Fruit fly (Drosophila melanogaster): ENCODE measurements around the gene CG34133.

CG34133 gene

dm6 chr3R:29876733-29877193 lies 7.6 kb downstream of the CG34133 start, which contains the start of gene CG31038:
CG31038 (plus strand) TSS chr3R:29877059.
- TF ChIP-seq CG8119 (GFP tag; IDR thresholded peaks at IDR 0.05) = peak; percentile 56; the same call in 1 of the 3 replicates
- peak; percentile 51 for TF ChIP-seq CG10669 (GFP tag; optimal IDR thresholded peaks at IDR 0.05)
- peak; percentile 30 for TF ChIP-seq CG34406 (GFP tag; optimal IDR thresholded peaks at IDR 0.05)
- TF ChIP-seq esn (GFP tag; optimal IDR thresholded peaks at IDR 0.05) = peak; percentile 68
- peak; percentile 36 for TF ChIP-seq CG10631 (GFP tag; optimal IDR thresholded peaks at IDR 0.05)
- TF ChIP-seq Ets96B (tag; optimal IDR thresholded peaks at IDR 0.05) = peak; percentile 43
- no peak for TF ChIP-seq dac (GFP tag; optimal IDR thresholded peaks at IDR 0.05)
- TF ChIP-seq Hr4 (GFP tag; optimal IDR thresholded peaks at IDR 0.05) = peak; percentile 63
- peak; percentile 39 for TF ChIP-seq CG16779 (tag; optimal IDR thresholded peaks at IDR 0.05)
- no peak for TF ChIP-seq fd85E (GFP tag; optimal IDR thresholded peaks at IDR 0.05)
- no peak for TF ChIP-seq Eip93F (GFP tag; optimal IDR thresholded peaks at IDR 0.05)
- peak; percentile 51 for TF ChIP-seq CG8632 (GFP tag; optimal IDR thresholded peaks at IDR 0.05)
- TF ChIP-seq acj6 (GFP tag; optimal IDR thresholded peaks at IDR 0.05) = peak; percentile 39
- peak; percentile 28 for TF ChIP-seq spab (GFP tag; optimal IDR thresholded peaks at IDR 0.05)
- peak; percentile 22 for TF ChIP-seq CG3032 (tag; optimal IDR thresholded peaks at IDR 0.05)
- peak; percentile 55 for TF ChIP-seq CG6808 (GFP tag; optimal IDR thresholded peaks at IDR 0.05)
- TF ChIP-seq salr (GFP tag; optimal IDR thresholded peaks at IDR 0.05) = peak in 1 of 2 experiments; percentile 56
- TF ChIP-seq achi (GFP tag; optimal IDR thresholded peaks at IDR 0.05) = peak; percentile 39
- no peak for TF ChIP-seq CG11762 (GFP tag; optimal IDR thresholded peaks at IDR 0.05; ENCODE audit: insufficient read depth)
- peak; percentile 63 for TF ChIP-seq CG32006 (GFP tag; optimal IDR thresholded peaks at IDR 0.05)
- TF ChIP-seq fd59A (GFP tag; optimal IDR thresholded peaks at IDR 0.05) = peak; percentile 33
- TF ChIP-seq OdsH (GFP tag; optimal IDR thresholded peaks at IDR 0.05) = peak; percentile 54
- TF ChIP-seq CG6163 (GFP tag; IDR thresholded peaks at IDR 0.05) = peak; percentile 69
- peak; percentile 32 for TF ChIP-seq Sox14 (GFP tag; optimal IDR thresholded peaks at IDR 0.05)
- peak; percentile 93 for TF ChIP-seq Eip78C (GFP tag)
- TF ChIP-seq CG4318 (GFP tag; optimal IDR thresholded peaks at IDR 0.05) = no peak
- peak; percentile 48 for TF ChIP-seq vri (GFP tag; optimal IDR thresholded peaks at IDR 0.05)
- TF ChIP-seq Blimp-1 (GFP tag; optimal IDR thresholded peaks at IDR 0.05) = peak; percentile 18
- TF ChIP-seq pdm3 (GFP tag; optimal IDR thresholded peaks at IDR 0.05) = peak; percentile 63
- peak; percentile 61 for TF ChIP-seq Eip75B (GFP tag; optimal IDR thresholded peaks at IDR 0.05)
- no peak for TF ChIP-seq CG11294 (GFP tag; IDR thresholded peaks at IDR 0.05)
- TF ChIP-seq Met (GFP tag; optimal IDR thresholded peaks at IDR 0.05) = peak; percentile 69
- peak; percentile 63 to 79 for TF ChIP-seq ss (GFP tag; optimal IDR thresholded peaks at IDR 0.05)
- TF ChIP-seq CG6792 (GFP tag; optimal IDR thresholded peaks at IDR 0.05) = no peak
- peak; percentile 40 for TF ChIP-seq CG1621 (tag; optimal IDR thresholded peaks at IDR 0.05)
- no peak for TF ChIP-seq Ets21C (GFP tag; optimal IDR thresholded peaks at IDR 0.05)
- peak; percentile 39 for TF ChIP-seq lz (GFP tag; optimal IDR thresholded peaks at IDR 0.05)
- peak; percentile 63; the same call in 1 of the 2 replicates for TF ChIP-seq CG15336 (GFP tag; IDR thresholded peaks at IDR 0.05)
- peak; percentile 25 for TF ChIP-seq CG6854 (GFP tag; optimal IDR thresholded peaks at IDR 0.05)
- TF ChIP-seq Sox15 (GFP tag; optimal IDR thresholded peaks at IDR 0.05) = no peak
- peak; percentile 95 for TF ChIP-seq dsx (GFP tag; optimal IDR thresholded peaks at IDR 0.05; ENCODE audit: poor library complexity, severe bottlenecking)
- TF ChIP-seq CG11902 (GFP tag; optimal IDR thresholded peaks at IDR 0.05) = no peak
- TF ChIP-seq Smox (GFP tag; optimal IDR thresholded peaks at IDR 0.05) = peak; percentile 66
- TF ChIP-seq Gug (GFP tag; IDR thresholded peaks at IDR 0.05) = no peak
- TF ChIP-seq Hr39 (GFP tag; optimal IDR thresholded peaks at IDR 0.05) = peak; percentile 10
- TF ChIP-seq fkh (GFP tag; optimal IDR thresholded peaks at IDR 0.05) = peak; percentile 71
- TF ChIP-seq Hr38 (GFP tag; optimal IDR thresholded peaks at IDR 0.05) = no peak
- TF ChIP-seq CG6276 (GFP tag; optimal IDR thresholded peaks at IDR 0.05) = peak; percentile 57
- peak; percentile 35 for TF ChIP-seq Sox102F (GFP tag; optimal IDR thresholded peaks at IDR 0.05)
- TF ChIP-seq CG31627 (GFP tag; optimal IDR thresholded peaks at IDR 0.05) = peak; percentile 1
- TF ChIP-seq cyc (GFP tag; optimal IDR thresholded peaks at IDR 0.05) = peak; percentile 30
